5 worm cellular contexts compared by ENCODE assay signal in the genomic region with DNA sequence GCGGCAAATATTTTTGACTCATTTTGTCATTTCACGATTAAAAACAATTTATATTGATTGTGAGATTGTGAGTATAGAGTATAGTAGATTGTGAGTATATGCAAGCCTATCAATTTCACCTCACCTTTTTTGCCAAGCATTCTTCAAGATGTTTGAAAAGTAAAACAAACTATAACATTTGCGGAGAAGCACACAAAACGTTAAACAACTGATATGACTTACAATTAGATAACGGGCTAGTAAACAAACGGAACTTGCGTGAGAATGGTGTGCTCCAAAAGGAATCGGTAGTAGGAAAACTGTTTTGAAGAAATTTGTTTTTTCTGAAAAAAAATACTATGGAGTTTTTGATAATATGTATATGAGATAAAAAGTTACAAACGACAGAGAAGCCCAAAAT.
TF ChIP-seq lines count a peak whose summit lies in the region.

No protein-coding gene starts in this region.

TF ChIP-seq in whole organism, L1 larva, 84 proteins besides CTCF, POLR2A, EP300 and RAD21:
- TF ChIP-seq nhr-19 (GFP tag; conservative IDR thresholded peaks at IDR 0.05; lab: Robert Waterston, UW) (no peak), jun-1 (tag; optimal IDR thresholded peaks at IDR 0.05; lab: Kevin White, UChicago) (peak; percentile 46), tlp-1 (tag; optimal IDR thresholded peaks at IDR 0.05; lab: Kevin White, UChicago) (no peak), lin-35 (GFP tag; optimal IDR thresholded peaks at IDR 0.05; lab: Kevin White, UChicago) (peak in 1 of 2 experiments; percentile 4), elt-2 (tag; optimal IDR thresholded peaks at IDR 0.05; lab: Kevin White, UChicago) (peak; percentile 81), aly-2 (tag; optimal IDR thresholded peaks at IDR 0.05; lab: Kevin White, UChicago) (no peak), lin-13 (GFP tag; optimal IDR thresholded peaks at IDR 0.05; lab: Kevin White, UChicago) (no peak), sup-37 (GFP tag; optimal IDR thresholded peaks at IDR 0.05; lab: Kevin White, UChicago) (no peak), alr-1 (tag; optimal IDR thresholded peaks at IDR 0.05; lab: Kevin White, UChicago; ENCODE audit: borderline replicate concordance) (no peak), nhr-84 (tag; optimal IDR thresholded peaks at IDR 0.05; lab: Kevin White, UChicago) (no peak), lin-14 (GFP tag; optimal IDR thresholded peaks at IDR 0.05; lab: Kevin White, UChicago) (no peak), nhr-71 (tag; optimal IDR thresholded peaks at IDR 0.05; lab: Kevin White, UChicago) (no peak), hlh-4 (tag; optimal IDR thresholded peaks at IDR 0.05; lab: Kevin White, UChicago) (no peak), C04F5.9 (tag; optimal IDR thresholded peaks at IDR 0.05; lab: Kevin White, UChicago) (no peak), lin-39 (tag; optimal IDR thresholded peaks at IDR 0.05; lab: Kevin White, UChicago) (no peak), nhr-28 (tag; optimal IDR thresholded peaks at IDR 0.05; lab: Kevin White, UChicago) (no peak)

TF ChIP-seq in whole organism, L2 larva, 48 proteins besides CTCF, POLR2A, EP300 and RAD21:
- TF ChIP-seq sma-9 (GFP tag; optimal IDR thresholded peaks at IDR 0.05; lab: Kevin White, UChicago) (peak; percentile 10), sma-9 (tag; optimal IDR thresholded peaks at IDR 0.05; lab: Kevin White, UChicago) (no peak), nhr-12 (tag; optimal IDR thresholded peaks at IDR 0.05; lab: Kevin White, UChicago) (no peak), sma-3 (GFP tag; optimal IDR thresholded peaks at IDR 0.05; lab: Kevin White, UChicago) (no peak), nhr-23 (tag; optimal IDR thresholded peaks at IDR 0.05; lab: Kevin White, UChicago) (no peak), elt-3 (tag; optimal IDR thresholded peaks at IDR 0.05; lab: Kevin White, UChicago) (no peak), unc-39 (tag; optimal IDR thresholded peaks at IDR 0.05; lab: Kevin White, UChicago) (no peak), nhr-11 (tag; optimal IDR thresholded peaks at IDR 0.05; lab: Kevin White, UChicago) (no peak), sem-4 (tag; optimal IDR thresholded peaks at IDR 0.05; lab: Kevin White, UChicago) (no peak), peb-1 (tag; optimal IDR thresholded peaks at IDR 0.05; lab: Kevin White, UChicago) (no peak), fos-1 (tag; optimal IDR thresholded peaks at IDR 0.05; lab: Kevin White, UChicago) (peak; percentile 84), F13H6.1 (tag; optimal IDR thresholded peaks at IDR 0.05; lab: Kevin White, UChicago) (no peak), crh-2 (tag; optimal IDR thresholded peaks at IDR 0.05; lab: Kevin White, UChicago) (peak; percentile 13)

TF ChIP-seq in whole organism, L3 larva, 47 proteins besides CTCF, POLR2A, EP300 and RAD21:
- TF ChIP-seq fos-1 (tag; optimal IDR thresholded peaks at IDR 0.05; lab: Kevin White, UChicago) (no peak), egl-5 (tag; optimal IDR thresholded peaks at IDR 0.05; lab: Kevin White, UChicago) (no peak), nfya-1 (tag; optimal IDR thresholded peaks at IDR 0.05; lab: Kevin White, UChicago; ENCODE audit: insufficient read depth) (no peak), ceh-82 (tag; optimal IDR thresholded peaks at IDR 0.05; lab: Kevin White, UChicago) (no peak), mdl-1 (tag; optimal IDR thresholded peaks at IDR 0.05; lab: Kevin White, UChicago) (no peak), daf-12 (tag; optimal IDR thresholded peaks at IDR 0.05; lab: Kevin White, UChicago) (no peak), jun-1 (tag; optimal IDR thresholded peaks at IDR 0.05; lab: Kevin White, UChicago) (peak; percentile 48), nhr-67 (tag; optimal IDR thresholded peaks at IDR 0.05; lab: Kevin White, UChicago) (no peak), nhr-11 (tag; optimal IDR thresholded peaks at IDR 0.05; lab: Kevin White, UChicago) (no peak), ceh-16 (tag; optimal IDR thresholded peaks at IDR 0.05; lab: Kevin White, UChicago) (no peak), lin-39 (tag; optimal IDR thresholded peaks at IDR 0.05; lab: Kevin White, UChicago) (no peak), mml-1 (tag; optimal IDR thresholded peaks at IDR 0.05; lab: Kevin White, UChicago) (no peak), ztf-4 (tag; optimal IDR thresholded peaks at IDR 0.05; lab: Kevin White, UChicago) (no peak), R02D3.7 (tag; optimal IDR thresholded peaks at IDR 0.05; lab: Kevin White, UChicago) (no peak), pqm-1 (tag; optimal IDR thresholded peaks at IDR 0.05; lab: Kevin White, UChicago) (peak; percentile 78), eor-1 (tag; optimal IDR thresholded peaks at IDR 0.05; lab: Kevin White, UChicago) (no peak), elt-2 (tag; optimal IDR thresholded peaks at IDR 0.05; lab: Kevin White, UChicago) (peak; percentile 87), nhr-43 (tag; optimal IDR thresholded peaks at IDR 0.05; lab: Kevin White, UChicago; ENCODE audit: poor library complexity, severe bottlenecking) (no peak), pha-4 (tag; optimal IDR thresholded peaks at IDR 0.05; lab: Kevin White, UChicago) (peak; percentile 48)

TF ChIP-seq in whole organism, L4 larva, 104 proteins besides CTCF, POLR2A, EP300 and RAD21:
- TF ChIP-seq F37D6.2 (tag; optimal IDR thresholded peaks at IDR 0.05; lab: Kevin White, UChicago): no peak
- peak; percentile 21 for TF ChIP-seq hlh-11 (tag; optimal IDR thresholded peaks at IDR 0.05; lab: Kevin White, UChicago)
- TF ChIP-seq F49E8.2 (tag; optimal IDR thresholded peaks at IDR 0.05; lab: Kevin White, UChicago; ENCODE audit: borderline replicate concordance): no peak
- TF ChIP-seq php-3 (GFP tag; IDR thresholded peaks at IDR 0.05; lab: Robert Waterston, UW): 0 out of 2 replicates have a peak, but pooled peaks have one; percentile 9
- no peak for TF ChIP-seq gei-8 (GFP tag; optimal IDR thresholded peaks at IDR 0.05; lab: Kevin White, UChicago)
- peak; percentile 82 for TF ChIP-seq pqm-1 (tag; optimal IDR thresholded peaks at IDR 0.05; lab: Kevin White, UChicago)
- TF ChIP-seq nhr-77 (tag; optimal IDR thresholded peaks at IDR 0.05; lab: Kevin White, UChicago): peak; percentile 54
- peak; percentile 28 for TF ChIP-seq dve-1 (tag; optimal IDR thresholded peaks at IDR 0.05; lab: Kevin White, UChicago; ENCODE audit: insufficient read depth)
- TF ChIP-seq nhr-28 (tag; optimal IDR thresholded peaks at IDR 0.05; lab: Kevin White, UChicago): peak; percentile 82
- no peak for TF ChIP-seq daf-12 (tag; optimal IDR thresholded peaks at IDR 0.05; lab: Kevin White, UChicago)
- no peak for TF ChIP-seq daf-16 (GFP tag; optimal IDR thresholded peaks at IDR 0.05; lab: Kevin White, UChicago)
- peak; percentile 93 for TF ChIP-seq daf-16 (tag; optimal IDR thresholded peaks at IDR 0.05; lab: Kevin White, UChicago)

TF ChIP-seq in whole organism, young adult, 124 proteins besides CTCF, POLR2A, EP300 and RAD21:
- no peak for TF ChIP-seq snpc-3.4 (tag; optimal IDR thresholded peaks at IDR 0.05; lab: Kevin White, UChicago)
- no peak for TF ChIP-seq B0261.1 (tag; optimal IDR thresholded peaks at IDR 0.05; lab: Kevin White, UChicago)
- peak; percentile 42 for TF ChIP-seq nhr-80 (tag; optimal IDR thresholded peaks at IDR 0.05; lab: Kevin White, UChicago)
